Fruit fly (Drosophila melanogaster) whole organism, wandering third instar larva: ENCODE measurements around the gene betaNACtes1.
A peak's percentile ranks its signal among the peaks of the same experiment; 100 is the strongest.

ENCODE experiments used
- Abd-B ChIP-seq: fragments of >200 bp; optimal IDR thresholded peaks from 2 replicates; lab custom pipeline; 2017; ENCODE audit warnings: missing biosample characterization, missing genetic modification characterization
- HLH106 ChIP-seq: fragments of 200-800 bp; optimal IDR thresholded peaks from 3 replicates; lab custom pipeline; 2019; ENCODE audit warnings: missing biosample characterization, mild to moderate bottlenecking, missing genetic modification characterization, moderate library complexity
- Hr83 ChIP-seq: fragments of 200-300 bp; sonication (Bioruptor generic); optimal IDR thresholded peaks from 2 replicates; lab custom pipeline; 2016; ENCODE audit warnings: missing biosample characterization, mild to moderate bottlenecking, missing genetic modification characterization, moderate library complexity; ENCODE audit not compliant: poor library complexity, severe bottlenecking
- Jra ChIP-seq: sonication (Bioruptor generic); optimal IDR thresholded peaks from 2 replicates; lab custom pipeline; 2016; ENCODE audit warnings: missing biosample characterization, missing genetic modification characterization
- Myc ChIP-seq: fragments of >200 bp; optimal IDR thresholded peaks from 2 replicates; lab custom pipeline; 2017
- Vsx2 ChIP-seq: fragments of 200-300, 225-300 bp; sonication (Bioruptor generic); optimal IDR thresholded peaks from 2 replicates; lab custom pipeline; 2018; ENCODE audit warnings: missing biosample characterization, missing genetic modification characterization; ENCODE audit not compliant: partially characterized antibody
- dsf ChIP-seq: sonication (Bioruptor generic); optimal IDR thresholded peaks from 2 replicates; lab custom pipeline; 2016; ENCODE audit warnings: missing biosample characterization, missing genetic modification characterization, borderline replicate concordance
- lola ChIP-seq: fragments of >200 bp; optimal IDR thresholded peaks from 2 replicates; lab custom pipeline; 2017; ENCODE audit warnings: missing biosample characterization, missing genetic modification characterization
- psq ChIP-seq: fragments of 200-800 bp; sonication (Bioruptor generic); optimal IDR thresholded peaks from 3 replicates; lab custom pipeline; 2017; ENCODE audit warnings: missing biosample characterization, mild to moderate bottlenecking, missing genetic modification characterization, moderate library complexity
- usp ChIP-seq: fragments of >200 bp; optimal IDR thresholded peaks from 2 replicates; lab custom pipeline; 2017; ENCODE audit warnings: missing biosample characterization, missing genetic modification characterization

dm6 chrX:14211250-14211944, 39.0 kb upstream of the betaNACtes1 start:
- TF ChIP-seq Myc (lab: Kevin White, UChicago) (no peak), psq (GFP tag; lab: Kevin White, UChicago) (peak; percentile 55), dsf (no peak), Abd-B (GFP tag; lab: Kevin White, UChicago) (no peak), usp (GFP tag; lab: Kevin White, UChicago) (no peak), HLH106 (tag; lab: Kevin White, UChicago) (no peak), lola (GFP tag; lab: Kevin White, UChicago) (no peak), Vsx2 (GFP tag; lab: Kevin White, UChicago) (peak; percentile 24), Jra (GFP tag; lab: Kevin White, UChicago) (no peak), Hr83 (GFP tag; lab: Kevin White, UChicago) (no peak)
